Worm (Caenorhabditis elegans): ENCODE results near the gene C35D6.3.

C35D6.3 gene

DNA sequence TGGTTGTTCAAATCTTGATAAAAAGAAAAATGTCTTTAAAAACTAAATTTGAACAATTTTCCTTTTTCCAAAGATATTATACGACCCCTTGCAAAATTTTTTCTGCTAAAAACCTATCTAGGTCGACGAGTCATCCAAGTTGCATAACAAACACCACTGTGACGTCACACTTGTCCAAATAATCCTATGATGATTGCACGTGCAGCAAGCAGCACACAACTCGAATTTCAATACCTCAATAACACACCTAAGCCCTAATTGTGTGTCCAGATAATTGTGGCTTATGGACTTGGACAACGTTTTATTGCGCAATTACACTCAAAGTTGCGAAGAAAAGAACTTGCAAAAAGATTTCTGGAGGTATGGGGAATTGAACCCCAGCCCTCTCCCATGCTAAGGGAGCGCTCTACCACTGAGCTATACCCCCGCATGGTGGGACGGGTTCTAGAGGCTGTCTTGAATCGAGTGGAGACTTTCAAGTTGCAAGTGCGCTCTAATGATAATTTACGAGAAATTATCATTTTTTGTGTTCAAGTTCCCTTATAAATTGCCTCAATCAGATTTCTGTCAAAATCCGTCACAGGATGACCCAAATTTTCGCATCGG, 42.3 kb downstream of the C35D6.3 start (continued):
- peak; percentile 90 for TF ChIP-seq ZK185.1 (tag; optimal IDR thresholded peaks at IDR 0.05; ENCODE audit: poor library complexity, severe bottlenecking)
- no peak for TF ChIP-seq Y67H2A.10 (GFP tag; conservative IDR thresholded peaks at IDR 0.05)
- TF ChIP-seq ekl-4 (GFP tag; IDR thresholded peaks at IDR 0.05): no peak; the same call in 1 of the 2 replicates
- TF ChIP-seq hlh-12 (tag; optimal IDR thresholded peaks at IDR 0.05): peak; percentile 15
- TF ChIP-seq F22D6.2 (tag; optimal IDR thresholded peaks at IDR 0.05): peak; percentile 33
- no peak for TF ChIP-seq F39B2.1 (GFP tag; IDR thresholded peaks at IDR 0.05)
- TF ChIP-seq egl-18 (GFP tag; IDR thresholded peaks at IDR 0.05): no peak
- no peak for TF ChIP-seq ceh-91 (GFP tag; IDR thresholded peaks at IDR 0.05)
- no peak for TF ChIP-seq ccch-3 (GFP tag; optimal IDR thresholded peaks at IDR 0.05)

DNA sequence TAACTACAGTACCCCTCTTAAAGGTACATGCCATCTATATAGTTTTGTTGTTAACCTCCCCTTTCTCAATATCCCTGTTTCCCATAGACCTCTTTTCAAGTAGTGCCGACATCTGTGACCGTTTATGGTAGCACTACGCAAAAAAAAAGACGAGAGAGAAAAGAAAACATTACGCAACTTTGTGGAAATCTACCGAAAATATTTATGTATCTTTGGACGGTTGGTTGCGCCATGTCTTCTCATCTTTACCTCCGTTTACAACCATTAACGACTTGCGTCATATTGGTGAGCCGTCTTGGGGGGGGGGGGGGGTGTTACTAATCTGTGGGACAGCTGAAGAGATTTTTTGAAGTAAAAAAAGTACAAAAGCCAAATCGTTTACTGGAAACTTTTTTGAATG, 44.9 kb downstream of the C35D6.3 start:
- no peak for TF ChIP-seq attf-3 (GFP tag; conservative IDR thresholded peaks at IDR 0.05)
- TF ChIP-seq athp-1 (tag; optimal IDR thresholded peaks at IDR 0.05): no peak
- no peak for TF ChIP-seq madf-10 (tag; optimal IDR thresholded peaks at IDR 0.05)
- TF ChIP-seq snpc-4 (GFP tag; optimal IDR thresholded peaks at IDR 0.05): no peak
- no peak for TF ChIP-seq snpc-4 (tag; optimal IDR thresholded peaks at IDR 0.05)
- TF ChIP-seq dox-1 (GFP tag; IDR thresholded peaks at IDR 0.05): no peak
- TF ChIP-seq madf-6 (GFP tag; IDR thresholded peaks at IDR 0.05): no peak
- no peak for TF ChIP-seq egrh-3 (GFP tag; IDR thresholded peaks at IDR 0.05)
- TF ChIP-seq him-1 (tag; optimal IDR thresholded peaks at IDR 0.05): no peak
- TF ChIP-seq dpl-1 (GFP tag; optimal IDR thresholded peaks at IDR 0.05): no peak
- TF ChIP-seq die-1 (tag; optimal IDR thresholded peaks at IDR 0.05): no peak
- no peak for TF ChIP-seq Y79H2A.3 (GFP tag; conservative IDR thresholded peaks at IDR 0.05)
- TF ChIP-seq ceh-58 (GFP tag; IDR thresholded peaks at IDR 0.05): no peak
- TF ChIP-seq hsf-1 (GFP tag; IDR thresholded peaks at IDR 0.05): no peak
- no peak for TF ChIP-seq F39B2.1 (GFP tag; IDR thresholded peaks at IDR 0.05)
- TF ChIP-seq K11D2.4 (GFP tag; IDR thresholded peaks at IDR 0.05): no peak
- TF ChIP-seq F33H1.4 (GFP tag; IDR thresholded peaks at IDR 0.05): no peak
- no peak for TF ChIP-seq lin-54 (GFP tag; optimal IDR thresholded peaks at IDR 0.05)
- TF ChIP-seq aptf-2 (GFP tag; conservative IDR thresholded peaks at IDR 0.05): no peak
- no peak for TF ChIP-seq mel-28 (tag; optimal IDR thresholded peaks at IDR 0.05; ENCODE audit: borderline replicate concordance)

DNA sequence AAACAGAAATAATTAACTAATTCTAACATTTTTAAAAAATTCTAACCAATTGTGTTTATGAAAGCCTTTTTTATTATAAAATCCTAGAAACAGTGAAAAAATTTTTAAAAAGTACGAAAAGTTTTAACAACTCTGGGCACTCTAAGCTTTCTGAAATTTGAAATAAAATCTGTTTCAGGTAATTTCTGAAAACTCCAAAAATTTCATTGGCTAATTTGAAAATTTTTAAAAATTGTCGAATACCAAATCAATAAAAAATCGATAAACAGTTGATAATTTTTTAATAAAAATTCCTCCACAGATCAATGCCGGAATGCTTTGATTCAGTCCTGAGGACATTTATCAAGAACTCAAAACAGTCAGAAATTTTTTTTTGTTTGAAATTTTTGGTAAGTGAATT, 47.1 kb downstream of the C35D6.3 start, which contains the start of gene Y65A5A.24:
Gene Y65A5A.24, plus strand, starts transcription at position 301 of the 400 bp plus-strand sequence.
- no peak for TF ChIP-seq hrde-1 (tag; optimal IDR thresholded peaks at IDR 0.05; ENCODE audit: borderline replicate concordance)
- no peak for TF ChIP-seq snpc-4 (GFP tag; optimal IDR thresholded peaks at IDR 0.05)
- TF ChIP-seq snpc-4 (tag; optimal IDR thresholded peaks at IDR 0.05): peak in 1 of 4 experiments; percentile 36
- TF ChIP-seq mes-4 (tag; optimal IDR thresholded peaks at IDR 0.05): no peak
- no peak for TF ChIP-seq cebp-2 (GFP tag; IDR thresholded peaks at IDR 0.05)

DNA sequence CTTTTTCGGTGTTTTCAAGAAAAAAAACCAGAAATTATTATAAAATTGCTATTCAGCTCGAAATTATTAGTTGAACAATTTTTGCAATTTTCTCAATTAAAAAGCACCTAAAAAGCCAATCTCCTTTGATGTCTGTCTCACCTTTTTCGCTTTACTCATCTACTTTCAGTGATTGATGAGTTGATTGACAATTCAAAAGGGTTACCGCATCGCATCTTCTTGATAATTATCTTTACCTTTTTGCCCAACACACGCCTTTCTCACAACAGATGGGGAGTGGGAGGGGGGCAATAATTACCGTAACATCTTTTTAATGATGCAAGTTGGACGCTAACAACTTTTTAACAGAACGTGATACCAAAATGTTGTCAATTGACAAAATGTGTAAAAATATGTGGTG, 50.0 kb downstream of the C35D6.3 start:
- peak; percentile 93 for TF ChIP-seq unc-62 (GFP tag; optimal IDR thresholded peaks at IDR 0.05)
- no peak for TF ChIP-seq T07F8.4 (tag; optimal IDR thresholded peaks at IDR 0.05)
